Worm (Caenorhabditis elegans): ENCODE data around the gene srbc-10.
A peak's percentile ranks its signal among the peaks of the same experiment; 100 is the strongest.

srbc-10 gene

ce11 chrV:7506207-7506606, 13.4 kb upstream of the srbc-10 start:
- 0 out of 2 replicates have a peak, but pooled peaks have one; percentile 3 for TF ChIP-seq ceh-44 (GFP tag; IDR thresholded peaks at IDR 0.05)
- no peak for TF ChIP-seq dmd-8 (GFP tag; IDR thresholded peaks at IDR 0.05)
- TF ChIP-seq jun-1 (tag; optimal IDR thresholded peaks at IDR 0.05): no peak
- no peak for TF ChIP-seq nhr-48 (tag; optimal IDR thresholded peaks at IDR 0.05)
- no peak for TF ChIP-seq daf-12 (tag; optimal IDR thresholded peaks at IDR 0.05)
- no peak for TF ChIP-seq lsy-2 (tag; optimal IDR thresholded peaks at IDR 0.05)

- TF ChIP-seq hlh-30 (tag; optimal IDR thresholded peaks at IDR 0.05; ENCODE audit: insufficient read depth): no peak
- TF ChIP-seq ama-1 (optimal IDR thresholded peaks at IDR 0.05): no peak
- no peak for TF ChIP-seq unc-130 (GFP tag; optimal IDR thresholded peaks at IDR 0.05)
- TF ChIP-seq snpc-4 (tag; optimal IDR thresholded peaks at IDR 0.05): no peak
These were observed 11.4 kb upstream of the srbc-10 start, which contains the start of gene srh-229 for ce11 chrV:7504271-7504670. Gene srh-229, minus strand, starts transcription at chrV:7504371.

- no peak for TF ChIP-seq zag-1 (tag; optimal IDR thresholded peaks at IDR 0.05)
These were observed 8.4 kb upstream of the srbc-10 start for ce11 chrV:7501194-7501593.

- no peak for TF ChIP-seq mdl-1 (tag; optimal IDR thresholded peaks at IDR 0.05)
- no peak for TF ChIP-seq zfp-3 (GFP tag; conservative IDR thresholded peaks at IDR 0.05)
- TF ChIP-seq nhr-111 (GFP tag; optimal IDR thresholded peaks at IDR 0.05): no peak
- TF ChIP-seq tag-97 (GFP tag; IDR thresholded peaks at IDR 0.05): no peak
- no peak for TF ChIP-seq spr-1 (tag; optimal IDR thresholded peaks at IDR 0.05)
- no peak for TF ChIP-seq snpc-1.2 (GFP tag; IDR thresholded peaks at IDR 0.05)
- no peak for TF ChIP-seq rbr-2 (tag; optimal IDR thresholded peaks at IDR 0.05)
- TF ChIP-seq mxl-3 (GFP tag; optimal IDR thresholded peaks at IDR 0.05): no peak
- no peak for TF ChIP-seq dmd-9 (GFP tag; IDR thresholded peaks at IDR 0.05)
- no peak for TF ChIP-seq ZK337.2 (GFP tag; IDR thresholded peaks at IDR 0.05)
- no peak for TF ChIP-seq mxl-2 (GFP tag; conservative IDR thresholded peaks at IDR 0.05)
- TF ChIP-seq Y5F2A.4 (GFP tag; optimal IDR thresholded peaks at IDR 0.05): no peak
- no peak for TF ChIP-seq ctbp-1 (GFP tag; IDR thresholded peaks at IDR 0.05)
- TF ChIP-seq ztf-11 (tag; optimal IDR thresholded peaks at IDR 0.05): no peak
- no peak for TF ChIP-seq dpl-1 (GFP tag; optimal IDR thresholded peaks at IDR 0.05)
- no peak for TF ChIP-seq madf-9 (GFP tag; conservative IDR thresholded peaks at IDR 0.05)
- TF ChIP-seq aha-1 (tag): no peak
- no peak for TF ChIP-seq pha-4 (GFP tag; IDR thresholded peaks at IDR 0.05)
- no peak for TF ChIP-seq pha-4 (tag; optimal IDR thresholded peaks at IDR 0.05)
- TF ChIP-seq lin-1 (GFP tag; IDR thresholded peaks at IDR 0.05): no peak
- no peak for TF ChIP-seq tra-1 (GFP tag; IDR thresholded peaks at IDR 0.05)
These were observed 4.6 kb upstream of the srbc-10 start, which contains the start of gene srh-79 for ce11 chrV:7497440-7497839. Gene srh-79, plus strand, starts transcription at chrV:7497740.

ce11 chrV:7495189-7495588, 2.4 kb upstream of the srbc-10 start, which contains the start of gene srbc-11:
Gene srbc-11, minus strand, starts transcription at chrV:7495289.
- TF ChIP-seq ceh-28 (tag; optimal IDR thresholded peaks at IDR 0.05) (no peak), Y48G9A.11 (GFP tag; IDR thresholded peaks at IDR 0.05) (no peak), F10B5.3 (tag; optimal IDR thresholded peaks at IDR 0.05) (no peak), egl-43 (GFP tag; IDR thresholded peaks at IDR 0.05) (no peak), unc-62 (GFP tag; optimal IDR thresholded peaks at IDR 0.05 in 1 of 2) (no peak), unc-62 (tag; optimal IDR thresholded peaks at IDR 0.05) (no peak), daf-19 (GFP tag; conservative IDR thresholded peaks at IDR 0.05) (no peak), hif-1 (tag; optimal IDR thresholded peaks at IDR 0.05) (no peak), nhr-6 (tag; optimal IDR thresholded peaks at IDR 0.05) (no peak), madf-9 (GFP tag; conservative IDR thresholded peaks at IDR 0.05) (no peak), unc-39 (tag; optimal IDR thresholded peaks at IDR 0.05) (no peak), nhr-76 (tag; optimal IDR thresholded peaks at IDR 0.05) (no peak), spr-3 (GFP tag; optimal IDR thresholded peaks at IDR 0.05) (no peak), cey-2 (tag; optimal IDR thresholded peaks at IDR 0.05; ENCODE audit: borderline replicate concordance, insufficient read depth) (no peak), zip-11 (GFP tag; IDR thresholded peaks at IDR 0.05) (no peak)
